Fruit fly (Drosophila melanogaster) whole organism: ENCODE results near the gene CG1999.

Experiments
- Dll ChIP-seq: fragments of >200 bp; optimal IDR thresholded peaks from 2 replicates; lab custom pipeline; 2017
- EcR ChIP-seq, 2 experiments: fragments of >200 bp; optimal IDR thresholded peaks; 2 replicates each; lab custom pipeline; 2017; ENCODE audit warnings: missing biosample characterization in 2 of 2, missing genetic modification characterization in 2 of 2, missing genetic modification reagents in 2 of 2

dm6 chrX:7315925-7316650 is 42.5 kb upstream of the CG1999 start:
- TF ChIP-seq EcR (GFP tag; optimal IDR thresholded peaks at IDR 0.05; lab: Kevin White, UChicago): no peak
- TF ChIP-seq Dll (lab: Kevin White, UChicago): no peak
